Fruit fly (Drosophila melanogaster): Measurements from ENCODE around the gene CG13692.

Gene CG13692

dm6 chr2L:468745-469358 is 47.3 kb downstream of the CG13692 start (continued):
- TF ChIP-seq Ada2b (GFP tag; IDR thresholded peaks at IDR 0.05) (peak; percentile 52; the same call in 1 of the 2 replicates), CG17912 (GFP tag; optimal IDR thresholded peaks at IDR 0.05) (no peak), sug (tag; optimal IDR thresholded peaks at IDR 0.05) (peak; percentile 50), Scr (GFP tag; IDR thresholded peaks at IDR 0.05; ENCODE audit: partially characterized antibody) (no peak), ttk (GFP tag; IDR thresholded peaks at IDR 0.05) (peak; percentile 78), Antp (GFP tag; optimal IDR thresholded peaks at IDR 0.05) (peak; percentile 68), her (GFP tag; optimal IDR thresholded peaks at IDR 0.05) (peak; percentile 69), CG30431 (GFP tag; optimal IDR thresholded peaks at IDR 0.05) (peak; percentile 49), phol (tag; optimal IDR thresholded peaks at IDR 0.05) (peak; percentile 80), bowl (GFP tag; IDR thresholded peaks at IDR 0.05) (peak; percentile 40; the same call in 1 of the 2 replicates), ap (GFP tag; IDR thresholded peaks at IDR 0.05) (peak; percentile 73), CG11247 (GFP tag; IDR thresholded peaks at IDR 0.05) (no peak), oc (tag; optimal IDR thresholded peaks at IDR 0.05) (peak; percentile 81), kay (GFP tag; optimal IDR thresholded peaks at IDR 0.05) (no peak), fru (optimal IDR thresholded peaks at IDR 0.05) (no peak), Oaz (GFP tag; IDR thresholded peaks at IDR 0.05) (peak; percentile 43), pum (GFP tag; optimal IDR thresholded peaks at IDR 0.05) (peak; percentile 64), Awh (GFP tag; IDR thresholded peaks at IDR 0.05) (peak; percentile 76), Ptx1 (GFP tag; IDR thresholded peaks at IDR 0.05) (peak; percentile 84), lilli (GFP tag; optimal IDR thresholded peaks at IDR 0.05) (peak; percentile 82), h (optimal IDR thresholded peaks at IDR 0.05) (no peak), CG13775 (GFP tag; optimal IDR thresholded peaks at IDR 0.05) (peak; percentile 58), CG1832 (GFP tag; optimal IDR thresholded peaks at IDR 0.05) (no peak), Rfx (GFP tag; IDR thresholded peaks at IDR 0.05) (peak; percentile 76), wor (GFP tag; IDR thresholded peaks at IDR 0.05) (peak; percentile 64), maf-S (GFP tag; optimal IDR thresholded peaks at IDR 0.05) (peak; percentile 58), CG3838 (GFP tag; optimal IDR thresholded peaks at IDR 0.05) (no peak), rib (GFP tag; IDR thresholded peaks at IDR 0.05) (no peak), bbx (GFP tag; IDR thresholded peaks at IDR 0.05; ENCODE audit: partially characterized antibody) (no peak), salm (tag; optimal IDR thresholded peaks at IDR 0.05) (peak; percentile 42), hb (GFP tag; IDR thresholded peaks at IDR 0.05; ENCODE audit: partially characterized antibody) (no peak), Ets65A (GFP tag) (peak; percentile 95), Bdp1 (GFP tag; optimal IDR thresholded peaks at IDR 0.05) (peak; percentile 59), CG9797 (GFP tag; optimal IDR thresholded peaks at IDR 0.05) (no peak), odd (GFP tag; optimal IDR thresholded peaks at IDR 0.05) (peak; percentile 64), CG10274 (GFP tag; optimal IDR thresholded peaks at IDR 0.05) (peak; percentile 45), ERR (GFP tag; optimal IDR thresholded peaks at IDR 0.05) (peak; percentile 49), en (GFP tag; optimal IDR thresholded peaks at IDR 0.05) (peak; percentile 32), seq (GFP tag; IDR thresholded peaks at IDR 0.05) (peak; percentile 80), chif (GFP tag; optimal IDR thresholded peaks at IDR 0.05) (peak; percentile 63 to 70), tll (GFP tag; optimal IDR thresholded peaks at IDR 0.05) (no peak), B-H2 (GFP tag; optimal IDR thresholded peaks at IDR 0.05) (no peak), ato (GFP tag; IDR thresholded peaks at IDR 0.05; ENCODE audit: partially characterized antibody) (no peak), CG1233 (GFP tag; optimal IDR thresholded peaks at IDR 0.05) (peak; percentile 63), CG8089 (GFP tag; optimal IDR thresholded peaks at IDR 0.05) (peak; percentile 62), CG30403 (GFP tag; optimal IDR thresholded peaks at IDR 0.05) (peak; percentile 82), twi (tag; optimal IDR thresholded peaks at IDR 0.05) (no peak), NK7.1 (GFP tag; optimal IDR thresholded peaks at IDR 0.05) (peak; percentile 49), CG12299 (tag; optimal IDR thresholded peaks at IDR 0.05) (peak; percentile 19), kni (GFP tag; optimal IDR thresholded peaks at IDR 0.05) (peak; percentile 63), emc (GFP tag; optimal IDR thresholded peaks at IDR 0.05) (peak; percentile 38), ranshi (GFP tag; IDR thresholded peaks at IDR 0.05) (peak; percentile 81)

Data from whole organism, embryonic.